Fruit fly (Drosophila melanogaster): ENCODE results near the gene Klp98A.

The Klp98A gene

dm6 chr3R:27555853-27556252 is 3.1 kb downstream of the Klp98A start:
- TF ChIP-seq ttk (optimal IDR thresholded peaks at IDR 0.05) (no peak), Sin3A (optimal IDR thresholded peaks at IDR 0.05) (no peak), h (optimal IDR thresholded peaks at IDR 0.05) (no peak), insv (optimal IDR thresholded peaks at IDR 0.05) (no peak), Myc (optimal IDR thresholded peaks at IDR 0.05) (no peak), psq (optimal IDR thresholded peaks at IDR 0.05) (no peak)

- no peak for TF ChIP-seq psq (optimal IDR thresholded peaks at IDR 0.05)
- TF ChIP-seq insv (optimal IDR thresholded peaks at IDR 0.05), result no peak
- no peak for TF ChIP-seq Sin3A (optimal IDR thresholded peaks at IDR 0.05)
- no peak for TF ChIP-seq h (optimal IDR thresholded peaks at IDR 0.05)
- no peak for TF ChIP-seq ttk (optimal IDR thresholded peaks at IDR 0.05)
- TF ChIP-seq Myc (optimal IDR thresholded peaks at IDR 0.05), result no peak
These were observed 4.0 kb downstream of the Klp98A start for dm6 chr3R:27554964-27555363.

dm6 chr3R:27553921-27554320 is 5.0 kb downstream of the Klp98A start:
- TF ChIP-seq psq (optimal IDR thresholded peaks at IDR 0.05) (no peak), Sin3A (optimal IDR thresholded peaks at IDR 0.05) (no peak), Myc (optimal IDR thresholded peaks at IDR 0.05) (no peak), insv (optimal IDR thresholded peaks at IDR 0.05) (no peak), ttk (optimal IDR thresholded peaks at IDR 0.05) (no peak), h (optimal IDR thresholded peaks at IDR 0.05) (no peak)

DNA sequence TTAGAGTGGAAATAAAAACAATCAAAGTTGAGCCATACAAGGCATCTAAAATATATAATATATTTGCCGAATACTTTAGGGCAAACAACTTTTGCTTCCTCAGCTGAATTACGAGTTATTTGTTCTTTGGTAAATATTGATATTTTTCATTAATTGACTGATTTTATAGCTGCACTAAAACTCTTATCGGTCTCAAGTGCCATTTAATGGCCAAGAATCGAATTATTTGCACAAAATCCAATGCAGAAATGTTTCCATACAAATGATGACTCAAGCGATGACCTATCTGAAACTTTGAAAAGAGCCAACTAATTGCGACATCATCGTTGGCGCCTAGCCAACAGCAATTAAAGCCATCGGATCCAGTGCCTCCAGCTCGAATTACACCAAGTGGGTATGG is 5.6 kb downstream of the Klp98A start:
- TF ChIP-seq Myc (optimal IDR thresholded peaks at IDR 0.05), result no peak
- no peak for TF ChIP-seq Sin3A (optimal IDR thresholded peaks at IDR 0.05)
- no peak for TF ChIP-seq insv (optimal IDR thresholded peaks at IDR 0.05)
- TF ChIP-seq h (optimal IDR thresholded peaks at IDR 0.05), result no peak
- TF ChIP-seq ttk (optimal IDR thresholded peaks at IDR 0.05), result no peak
- TF ChIP-seq psq (optimal IDR thresholded peaks at IDR 0.05), result no peak

dm6 chr3R:27552710-27553109 is 6.2 kb downstream of the Klp98A start:
- no peak for TF ChIP-seq ttk (optimal IDR thresholded peaks at IDR 0.05)
- TF ChIP-seq insv (optimal IDR thresholded peaks at IDR 0.05), result no peak
- no peak for TF ChIP-seq Myc (optimal IDR thresholded peaks at IDR 0.05)
- TF ChIP-seq psq (optimal IDR thresholded peaks at IDR 0.05), result no peak
- no peak for TF ChIP-seq h (optimal IDR thresholded peaks at IDR 0.05)
- TF ChIP-seq Sin3A (optimal IDR thresholded peaks at IDR 0.05), result no peak

- no peak for TF ChIP-seq ttk (optimal IDR thresholded peaks at IDR 0.05)
These were observed 11.5 kb downstream of the Klp98A start for dm6 chr3R:27547378-27547949.

dm6 chr3R:27545752-27546151 is 13.2 kb downstream of the Klp98A start, which contains the start of gene Gr98d:
Gene Gr98d, plus strand, starts transcription at chr3R:27546052.
- TF ChIP-seq insv (optimal IDR thresholded peaks at IDR 0.05), result no peak
- TF ChIP-seq h (optimal IDR thresholded peaks at IDR 0.05), result no peak
- TF ChIP-seq psq (optimal IDR thresholded peaks at IDR 0.05), result no peak
- TF ChIP-seq ttk (optimal IDR thresholded peaks at IDR 0.05), result no peak
- no peak for TF ChIP-seq Sin3A (optimal IDR thresholded peaks at IDR 0.05)
- TF ChIP-seq Myc (optimal IDR thresholded peaks at IDR 0.05), result no peak

dm6 chr3R:27544143-27544542 is 14.8 kb downstream of the Klp98A start, which contains the start of gene Gr98c:
Gene Gr98c, plus strand, starts transcription at chr3R:27544443.
- no peak for TF ChIP-seq Myc (optimal IDR thresholded peaks at IDR 0.05)
- no peak for TF ChIP-seq psq (optimal IDR thresholded peaks at IDR 0.05)
- no peak for TF ChIP-seq ttk (optimal IDR thresholded peaks at IDR 0.05)
- no peak for TF ChIP-seq h (optimal IDR thresholded peaks at IDR 0.05)
- TF ChIP-seq insv (optimal IDR thresholded peaks at IDR 0.05), result no peak
- TF ChIP-seq Sin3A (optimal IDR thresholded peaks at IDR 0.05), result no peak

dm6 chr3R:27542197-27542596 is 16.7 kb downstream of the Klp98A start, which contains the start of gene Gr98b:
Gene Gr98b, plus strand, starts transcription at chr3R:27542497.
- TF ChIP-seq Sin3A (optimal IDR thresholded peaks at IDR 0.05) (no peak), insv (optimal IDR thresholded peaks at IDR 0.05) (no peak), ttk (optimal IDR thresholded peaks at IDR 0.05) (no peak), Myc (optimal IDR thresholded peaks at IDR 0.05) (no peak), psq (optimal IDR thresholded peaks at IDR 0.05) (no peak), h (optimal IDR thresholded peaks at IDR 0.05) (no peak)

dm6 chr3R:27533225-27533624 is 25.7 kb downstream of the Klp98A start:
- TF ChIP-seq ttk (optimal IDR thresholded peaks at IDR 0.05), result no peak
- TF ChIP-seq insv (optimal IDR thresholded peaks at IDR 0.05), result no peak
- TF ChIP-seq Myc (optimal IDR thresholded peaks at IDR 0.05), result no peak
- no peak for TF ChIP-seq h (optimal IDR thresholded peaks at IDR 0.05)
- no peak for TF ChIP-seq Sin3A (optimal IDR thresholded peaks at IDR 0.05)
- no peak for TF ChIP-seq psq (optimal IDR thresholded peaks at IDR 0.05)

DNA sequence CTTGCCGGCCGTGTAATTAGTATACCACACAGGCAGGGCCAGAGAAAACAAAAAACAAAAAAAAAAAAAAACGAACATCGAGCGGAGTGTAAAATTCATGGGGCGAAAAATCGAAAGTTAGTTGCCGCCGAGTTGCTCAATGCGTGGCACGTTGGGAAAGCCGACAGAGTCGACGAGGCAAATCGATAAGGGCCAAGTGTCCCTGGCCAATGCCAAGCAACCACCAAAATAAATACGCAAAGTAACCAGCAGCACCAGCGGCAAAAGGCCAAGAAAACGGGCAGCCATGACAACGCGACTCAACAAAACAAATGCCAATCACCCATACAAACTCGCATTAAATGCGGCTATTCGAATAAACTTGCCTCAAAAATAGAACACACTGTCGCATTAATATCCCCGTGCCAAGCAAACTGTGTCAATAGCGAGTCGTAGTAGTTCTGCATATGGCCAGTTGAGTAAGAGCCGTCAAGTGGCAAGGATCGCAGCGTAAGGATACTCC is 38.5 kb downstream of the Klp98A start, which contains the start of gene CG12885:
TSS of gene CG12885 (plus strand) at position 452 of the 502 bp plus-strand sequence.
- no peak for TF ChIP-seq insv (optimal IDR thresholded peaks at IDR 0.05)
- TF ChIP-seq Sin3A (optimal IDR thresholded peaks at IDR 0.05), result no peak
- no peak for TF ChIP-seq h (optimal IDR thresholded peaks at IDR 0.05)
- TF ChIP-seq psq (optimal IDR thresholded peaks at IDR 0.05), result no peak
- no peak for TF ChIP-seq Myc (optimal IDR thresholded peaks at IDR 0.05)
- no peak for TF ChIP-seq ttk (optimal IDR thresholded peaks at IDR 0.05)

- TF ChIP-seq psq (optimal IDR thresholded peaks at IDR 0.05) (no peak), Myc (optimal IDR thresholded peaks at IDR 0.05) (no peak), Sin3A (optimal IDR thresholded peaks at IDR 0.05) (no peak), ttk (optimal IDR thresholded peaks at IDR 0.05) (no peak), h (optimal IDR thresholded peaks at IDR 0.05) (no peak), insv (optimal IDR thresholded peaks at IDR 0.05) (no peak)
These were observed 39.1 kb downstream of the Klp98A start for dm6 chr3R:27519879-27520278.

DNA sequence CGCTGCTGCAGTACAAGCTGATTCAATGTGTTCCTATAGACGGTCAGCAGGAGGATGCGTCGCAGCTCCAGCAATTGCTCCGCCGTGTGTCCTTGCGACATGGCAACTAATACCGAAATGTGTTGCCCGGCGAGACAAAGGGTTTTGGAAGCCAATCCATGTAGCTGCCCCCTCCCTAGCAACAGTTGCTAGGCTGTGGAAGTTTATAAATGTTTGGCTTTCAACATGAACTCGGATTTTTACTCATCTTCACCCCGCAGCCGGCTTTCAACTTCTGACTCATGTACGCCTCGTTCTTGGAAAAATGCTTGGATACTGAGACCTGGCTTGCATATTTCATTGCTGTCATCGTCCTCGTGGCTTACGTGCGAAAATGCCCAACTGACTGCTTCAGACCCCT is 41.8 kb downstream of the Klp98A start, which contains the start of gene CG13972:
TSS of gene CG13972 (minus strand) at position 101 of the 400 bp plus-strand sequence.
- no peak for TF ChIP-seq ttk (optimal IDR thresholded peaks at IDR 0.05)
- no peak for TF ChIP-seq insv (optimal IDR thresholded peaks at IDR 0.05)
- TF ChIP-seq h (optimal IDR thresholded peaks at IDR 0.05), result no peak
- TF ChIP-seq Myc (optimal IDR thresholded peaks at IDR 0.05), result no peak
- no peak for TF ChIP-seq Sin3A (optimal IDR thresholded peaks at IDR 0.05)
- TF ChIP-seq psq (optimal IDR thresholded peaks at IDR 0.05), result no peak
